Worm (Caenorhabditis elegans): ENCODE results near the gene B0432.9.

DNA sequence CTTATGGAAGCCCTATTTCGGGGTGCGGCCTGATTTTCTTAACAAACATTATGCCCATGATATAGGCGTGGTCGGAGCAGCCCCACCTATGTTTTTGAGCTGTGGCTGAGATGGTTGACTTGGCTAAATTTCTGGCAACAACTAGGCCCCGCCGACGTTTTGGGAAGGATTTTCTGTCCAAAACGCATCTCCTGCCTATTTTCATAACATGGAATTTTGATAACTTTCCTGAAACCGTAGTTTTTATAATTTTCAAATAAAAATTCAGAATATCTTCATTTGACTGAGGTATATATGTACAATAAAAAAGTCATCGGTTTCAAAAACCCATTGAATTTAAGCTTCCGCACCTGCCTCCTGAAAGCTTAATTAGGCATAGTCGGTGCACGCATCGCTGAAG lies 37.7 kb upstream of the B0432.9 start:
- TF ChIP-seq lin-39 (tag; optimal IDR thresholded peaks at IDR 0.05) (no peak), ceh-82 (tag; optimal IDR thresholded peaks at IDR 0.05) (no peak), ces-1 (GFP tag; optimal IDR thresholded peaks at IDR 0.05) (no peak), mab-9 (GFP tag; IDR thresholded peaks at IDR 0.05) (no peak), nhr-28 (tag; optimal IDR thresholded peaks at IDR 0.05) (no peak)
